Worm (Caenorhabditis elegans): ENCODE data around the gene F55F10.3.

Gene F55F10.3

ce11 chrIV:4359653-4360052, at the start of gene F55F10.3:
TSS of gene F55F10.3 (plus strand) at chrIV:4359953.
- TF ChIP-seq pes-1 (GFP tag; IDR thresholded peaks at IDR 0.05) = no peak

ce11 chrIV:4316813-4317408, 42.8 kb upstream of the F55F10.3 start, which contains the start of gene Y24D9B.1:
TSS of gene Y24D9B.1 (plus strand) at chrIV:4317358.
- TF ChIP-seq scrt-1 (GFP tag; IDR thresholded peaks at IDR 0.05) = no peak
- no peak for TF ChIP-seq tra-4 (tag; optimal IDR thresholded peaks at IDR 0.05)
- TF ChIP-seq aly-1 (tag; optimal IDR thresholded peaks at IDR 0.05) = no peak
- no peak for TF ChIP-seq flt-1 (GFP tag; IDR thresholded peaks at IDR 0.05)
- no peak for TF ChIP-seq F13C5.2 (tag; optimal IDR thresholded peaks at IDR 0.05)
- TF ChIP-seq hnd-1 (tag; optimal IDR thresholded peaks at IDR 0.05) = no peak
- TF ChIP-seq ceh-36 (tag; optimal IDR thresholded peaks at IDR 0.05) = no peak
- no peak for TF ChIP-seq ceh-13 (GFP tag; optimal IDR thresholded peaks at IDR 0.05)

ce11 chrIV:4317638-4318037, 42.1 kb upstream of the F55F10.3 start:
- TF ChIP-seq aly-1 (tag; optimal IDR thresholded peaks at IDR 0.05) = no peak
- no peak for TF ChIP-seq F13C5.2 (tag; optimal IDR thresholded peaks at IDR 0.05)
- TF ChIP-seq ceh-36 (tag; optimal IDR thresholded peaks at IDR 0.05) = no peak
- TF ChIP-seq pes-1 (GFP tag; IDR thresholded peaks at IDR 0.05) = no peak
- TF ChIP-seq B0310.2 (tag; optimal IDR thresholded peaks at IDR 0.05) = no peak
- no peak for TF ChIP-seq flt-1 (GFP tag; IDR thresholded peaks at IDR 0.05)
- no peak for TF ChIP-seq tbx-37 (GFP tag; conservative IDR thresholded peaks at IDR 0.05)

ce11 chrIV:4318056-4318455, 41.7 kb upstream of the F55F10.3 start:
- TF ChIP-seq sea-1 (GFP tag; conservative IDR thresholded peaks at IDR 0.05) (no peak), hnd-1 (tag; optimal IDR thresholded peaks at IDR 0.05) (no peak), F13C5.2 (tag; optimal IDR thresholded peaks at IDR 0.05) (no peak), tbx-37 (GFP tag; conservative IDR thresholded peaks at IDR 0.05) (no peak), aly-1 (tag; optimal IDR thresholded peaks at IDR 0.05) (no peak), scrt-1 (GFP tag; IDR thresholded peaks at IDR 0.05) (no peak), hmg-4 (GFP tag; optimal IDR thresholded peaks at IDR 0.05) (no peak), hmbx-1 (tag; optimal IDR thresholded peaks at IDR 0.05) (no peak), B0310.2 (tag; optimal IDR thresholded peaks at IDR 0.05) (no peak), flt-1 (GFP tag; IDR thresholded peaks at IDR 0.05) (no peak), ama-1 (optimal IDR thresholded peaks at IDR 0.05) (no peak), ceh-36 (tag; optimal IDR thresholded peaks at IDR 0.05) (no peak), tbx-11 (GFP tag; IDR thresholded peaks at IDR 0.05) (no peak), pes-1 (GFP tag; IDR thresholded peaks at IDR 0.05) (no peak), tra-4 (tag; optimal IDR thresholded peaks at IDR 0.05) (no peak), ceh-13 (GFP tag; optimal IDR thresholded peaks at IDR 0.05) (no peak), ets-7 (tag; optimal IDR thresholded peaks at IDR 0.05) (no peak)

- TF ChIP-seq F13C5.2 (tag; optimal IDR thresholded peaks at IDR 0.05) (no peak), hnd-1 (tag; optimal IDR thresholded peaks at IDR 0.05) (no peak), ama-1 (optimal IDR thresholded peaks at IDR 0.05) (no peak), tra-4 (tag; optimal IDR thresholded peaks at IDR 0.05) (no peak), aly-1 (tag; optimal IDR thresholded peaks at IDR 0.05) (no peak), ets-7 (tag; optimal IDR thresholded peaks at IDR 0.05) (no peak), pes-1 (GFP tag; IDR thresholded peaks at IDR 0.05) (no peak), ceh-13 (GFP tag; optimal IDR thresholded peaks at IDR 0.05) (no peak), flt-1 (GFP tag; IDR thresholded peaks at IDR 0.05) (no peak), sea-1 (GFP tag; conservative IDR thresholded peaks at IDR 0.05) (no peak)
These were observed 40.3 kb upstream of the F55F10.3 start for ce11 chrIV:4319473-4319872.

ce11 chrIV:4326445-4326844, 33.3 kb upstream of the F55F10.3 start, which contains the start of gene trpl-2:
TSS of gene trpl-2 (plus strand) at chrIV:4326654.
- no peak for TF ChIP-seq ceh-36 (tag; optimal IDR thresholded peaks at IDR 0.05)
- no peak for TF ChIP-seq flt-1 (GFP tag; IDR thresholded peaks at IDR 0.05)
- no peak for TF ChIP-seq scrt-1 (GFP tag; IDR thresholded peaks at IDR 0.05)
- TF ChIP-seq pes-1 (GFP tag; IDR thresholded peaks at IDR 0.05) = no peak
- TF ChIP-seq hmbx-1 (tag; optimal IDR thresholded peaks at IDR 0.05) = no peak
- TF ChIP-seq hnd-1 (tag; optimal IDR thresholded peaks at IDR 0.05) = no peak
- no peak for TF ChIP-seq sea-1 (GFP tag; conservative IDR thresholded peaks at IDR 0.05)
- no peak for TF ChIP-seq hmg-4 (GFP tag; optimal IDR thresholded peaks at IDR 0.05)
- no peak for TF ChIP-seq tbx-11 (GFP tag; IDR thresholded peaks at IDR 0.05)
- TF ChIP-seq ets-7 (tag; optimal IDR thresholded peaks at IDR 0.05) = no peak

ce11 chrIV:4336139-4336851, 23.5 kb upstream of the F55F10.3 start, which contains the start of the genes W03B1.3 and oac-51:
TSS of gene W03B1.3 (minus strand) at chrIV:4336239.
TSS of gene oac-51 (plus strand) at chrIV:4336801.
- TF ChIP-seq hmbx-1 (tag; optimal IDR thresholded peaks at IDR 0.05) = no peak
- TF ChIP-seq tbx-11 (GFP tag; IDR thresholded peaks at IDR 0.05) = no peak
- no peak for TF ChIP-seq hmg-4 (GFP tag; optimal IDR thresholded peaks at IDR 0.05)
- TF ChIP-seq aly-1 (tag; optimal IDR thresholded peaks at IDR 0.05) = no peak
- TF ChIP-seq scrt-1 (GFP tag; IDR thresholded peaks at IDR 0.05) = no peak
- TF ChIP-seq hnd-1 (tag; optimal IDR thresholded peaks at IDR 0.05) = no peak
- no peak for TF ChIP-seq sea-1 (GFP tag; conservative IDR thresholded peaks at IDR 0.05)
- TF ChIP-seq pes-1 (GFP tag; IDR thresholded peaks at IDR 0.05) = no peak
- TF ChIP-seq tra-4 (tag; optimal IDR thresholded peaks at IDR 0.05) = no peak
- no peak for TF ChIP-seq flt-1 (GFP tag; IDR thresholded peaks at IDR 0.05)
- TF ChIP-seq tbx-37 (GFP tag; conservative IDR thresholded peaks at IDR 0.05) = no peak

- TF ChIP-seq tbx-37 (GFP tag; conservative IDR thresholded peaks at IDR 0.05) (no peak), aly-1 (tag; optimal IDR thresholded peaks at IDR 0.05) (no peak), tra-4 (tag; optimal IDR thresholded peaks at IDR 0.05) (no peak), sea-1 (GFP tag; conservative IDR thresholded peaks at IDR 0.05) (no peak), ceh-13 (GFP tag; optimal IDR thresholded peaks at IDR 0.05) (no peak), hnd-1 (tag; optimal IDR thresholded peaks at IDR 0.05) (no peak), hmbx-1 (tag; optimal IDR thresholded peaks at IDR 0.05) (no peak), scrt-1 (GFP tag; IDR thresholded peaks at IDR 0.05) (no peak), flt-1 (GFP tag; IDR thresholded peaks at IDR 0.05) (no peak), hmg-4 (GFP tag; optimal IDR thresholded peaks at IDR 0.05) (no peak), ama-1 (optimal IDR thresholded peaks at IDR 0.05) (no peak), ceh-36 (tag; optimal IDR thresholded peaks at IDR 0.05) (no peak), B0310.2 (tag; optimal IDR thresholded peaks at IDR 0.05) (no peak), tbx-11 (GFP tag; IDR thresholded peaks at IDR 0.05) (no peak), ets-7 (tag; optimal IDR thresholded peaks at IDR 0.05) (no peak), pes-1 (GFP tag; IDR thresholded peaks at IDR 0.05) (no peak), F13C5.2 (tag; optimal IDR thresholded peaks at IDR 0.05) (no peak)
These were observed 21.5 kb upstream of the F55F10.3 start for ce11 chrIV:4338217-4338616.

Measured in whole organism, early embryonic.